Fruit fly (Drosophila melanogaster): Measurements from ENCODE around the gene CG3408.

Gene CG3408

DNA sequence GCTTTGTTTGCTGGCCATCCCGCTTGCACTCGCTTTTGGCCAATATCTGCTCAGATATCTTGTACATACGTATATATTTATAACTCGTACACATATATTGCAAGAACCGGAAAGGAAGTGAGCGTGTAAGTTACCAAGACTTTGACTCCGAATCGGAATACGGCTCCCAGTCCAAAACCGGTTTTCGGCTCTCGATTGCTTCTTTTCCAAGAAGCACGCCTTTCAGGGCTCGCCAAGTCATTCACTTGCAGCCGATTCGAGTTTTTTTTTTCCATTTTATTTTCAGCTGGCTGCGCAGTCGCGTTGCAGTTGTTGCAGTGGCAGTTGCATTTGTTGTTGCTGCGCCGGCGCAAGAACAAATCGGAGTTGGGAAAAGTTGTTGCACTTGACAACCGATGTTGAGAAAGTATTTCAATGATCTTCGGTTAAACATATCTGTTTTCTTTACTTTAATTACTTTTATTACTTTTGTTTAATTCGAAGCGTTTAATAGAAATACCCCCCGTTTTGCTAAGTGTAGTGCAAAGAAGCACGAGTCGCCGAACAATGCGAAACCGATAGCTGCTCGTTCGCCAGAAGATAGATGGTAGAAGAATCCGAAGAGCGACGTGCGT lies 40.4 kb upstream of the CG3408 start:
- TF ChIP-seq cic (GFP tag; optimal IDR thresholded peaks at IDR 0.05) (no peak), kay (GFP tag; ENCODE audit: borderline replicate concordance) (no peak), Mnt (GFP tag; optimal IDR thresholded peaks at IDR 0.05) (no peak), Crg-1 (GFP tag; optimal IDR thresholded peaks at IDR 0.05) (no peak), toe (GFP tag; optimal IDR thresholded peaks at IDR 0.05) (no peak), CG1620 (GFP tag; optimal IDR thresholded peaks at IDR 0.05) (no peak), cnc (optimal IDR thresholded peaks at IDR 0.05) (no peak), CG11617 (GFP tag; optimal IDR thresholded peaks at IDR 0.05) (no peak), Hr96 (GFP tag; optimal IDR thresholded peaks at IDR 0.05) (no peak), Clk (GFP tag; optimal IDR thresholded peaks at IDR 0.05) (no peak), CG12768 (GFP tag; optimal IDR thresholded peaks at IDR 0.05) (no peak)

DNA sequence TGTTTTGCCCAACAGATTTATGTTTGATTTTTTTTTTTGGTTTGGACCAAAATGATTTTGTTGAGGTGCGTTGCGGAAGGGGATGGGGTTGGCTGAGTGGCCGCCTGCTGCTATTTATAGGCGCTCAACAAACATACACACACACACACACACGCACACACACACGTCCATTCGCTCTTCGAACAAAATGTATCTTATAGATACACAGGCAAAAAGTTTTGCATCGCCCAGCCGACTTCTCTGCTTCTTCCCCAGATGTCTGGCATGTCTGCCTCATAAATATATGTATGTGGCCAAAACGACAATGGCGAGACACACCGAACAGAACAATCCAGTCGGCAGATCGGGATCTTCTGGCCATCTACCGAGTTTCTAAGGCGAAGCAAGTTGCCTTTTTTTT lies 39.4 kb upstream of the CG3408 start:
- TF ChIP-seq tj (GFP tag; optimal IDR thresholded peaks at IDR 0.05), result no peak
- no peak for TF ChIP-seq Crg-1 (GFP tag; optimal IDR thresholded peaks at IDR 0.05)
- no peak for TF ChIP-seq toe (GFP tag; optimal IDR thresholded peaks at IDR 0.05)
- no peak for TF ChIP-seq CG1620 (GFP tag; optimal IDR thresholded peaks at IDR 0.05)
- TF ChIP-seq CG12768 (GFP tag; optimal IDR thresholded peaks at IDR 0.05), result no peak
- no peak for TF ChIP-seq CG5204 (GFP tag; optimal IDR thresholded peaks at IDR 0.05)
- TF ChIP-seq CG14711 (tag; optimal IDR thresholded peaks at IDR 0.05), result no peak
- TF ChIP-seq CG7101 (tag; optimal IDR thresholded peaks at IDR 0.05), result no peak
- TF ChIP-seq CG11617 (GFP tag; optimal IDR thresholded peaks at IDR 0.05), result no peak
- TF ChIP-seq CG7045 (GFP tag; optimal IDR thresholded peaks at IDR 0.05), result no peak
- no peak for TF ChIP-seq Clk (GFP tag; optimal IDR thresholded peaks at IDR 0.05)
- no peak for TF ChIP-seq CG33017 (tag; optimal IDR thresholded peaks at IDR 0.05)
- TF ChIP-seq kay (GFP tag; ENCODE audit: borderline replicate concordance), result no peak
- TF ChIP-seq Mnt (GFP tag; optimal IDR thresholded peaks at IDR 0.05), result no peak
- no peak for TF ChIP-seq Hr96 (GFP tag; optimal IDR thresholded peaks at IDR 0.05)
- no peak for TF ChIP-seq ovo (GFP tag; optimal IDR thresholded peaks at IDR 0.05)
- TF ChIP-seq pad (GFP tag; optimal IDR thresholded peaks at IDR 0.05), result no peak
- no peak for TF ChIP-seq cnc (optimal IDR thresholded peaks at IDR 0.05)
- no peak for TF ChIP-seq cic (GFP tag; optimal IDR thresholded peaks at IDR 0.05)
- TF ChIP-seq bab1 (GFP tag; optimal IDR thresholded peaks at IDR 0.05), result no peak

DNA sequence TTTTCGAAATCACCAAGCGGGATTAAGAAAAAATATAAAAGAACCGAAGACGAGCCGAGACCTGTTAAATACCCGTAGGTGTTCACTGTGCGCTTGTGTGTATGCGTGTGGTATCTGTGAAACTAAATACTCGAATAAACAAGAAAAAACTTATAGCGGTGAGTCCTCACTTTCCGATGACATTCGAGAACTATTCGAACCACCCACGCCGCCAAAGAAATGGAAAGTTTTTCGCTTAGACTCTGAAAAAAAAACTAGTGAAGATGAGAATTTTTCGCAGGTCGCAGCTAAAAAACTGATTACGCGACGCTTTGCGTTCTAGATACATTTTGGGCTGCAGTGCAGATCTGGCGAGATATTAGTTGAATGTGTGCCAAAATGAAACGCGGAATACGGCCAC lies 38.5 kb upstream of the CG3408 start:
- peak; percentile 78 for TF ChIP-seq tj (GFP tag; optimal IDR thresholded peaks at IDR 0.05)
- TF ChIP-seq kay (GFP tag; ENCODE audit: borderline replicate concordance), result no peak

DNA sequence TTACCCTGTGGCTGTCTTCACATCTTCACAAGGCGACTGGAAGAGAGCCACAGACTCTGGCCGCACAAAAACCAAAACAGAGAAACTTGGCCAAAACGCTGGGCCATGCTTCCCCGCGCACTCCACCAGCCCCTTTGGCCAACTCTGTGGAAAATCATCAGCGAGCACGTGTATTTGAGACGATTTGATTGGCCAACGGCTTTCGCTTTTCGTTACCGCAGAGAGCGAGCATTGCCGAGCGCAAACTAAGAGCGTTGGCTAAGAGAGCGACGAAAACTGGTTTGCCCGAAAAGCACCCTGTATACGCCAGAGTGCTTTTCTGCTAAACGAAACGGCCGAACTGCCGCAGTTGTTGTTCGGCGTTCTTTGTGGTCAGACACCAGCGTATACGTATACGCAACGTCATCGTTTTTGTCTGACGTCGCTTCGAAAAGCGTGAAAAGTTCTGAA lies 37.5 kb upstream of the CG3408 start, which contains the start of gene CG42673:
CG42673 (plus strand) TSS at position 346 of the 450 bp plus-strand sequence.
- TF ChIP-seq Clk (GFP tag; optimal IDR thresholded peaks at IDR 0.05), result peak; percentile 10
- peak; percentile 93 for TF ChIP-seq Mnt (GFP tag; optimal IDR thresholded peaks at IDR 0.05)
- no peak for TF ChIP-seq CG12768 (GFP tag; optimal IDR thresholded peaks at IDR 0.05)
- TF ChIP-seq tj (GFP tag; optimal IDR thresholded peaks at IDR 0.05), result peak; percentile 63
- no peak for TF ChIP-seq bab1 (GFP tag; optimal IDR thresholded peaks at IDR 0.05)

DNA sequence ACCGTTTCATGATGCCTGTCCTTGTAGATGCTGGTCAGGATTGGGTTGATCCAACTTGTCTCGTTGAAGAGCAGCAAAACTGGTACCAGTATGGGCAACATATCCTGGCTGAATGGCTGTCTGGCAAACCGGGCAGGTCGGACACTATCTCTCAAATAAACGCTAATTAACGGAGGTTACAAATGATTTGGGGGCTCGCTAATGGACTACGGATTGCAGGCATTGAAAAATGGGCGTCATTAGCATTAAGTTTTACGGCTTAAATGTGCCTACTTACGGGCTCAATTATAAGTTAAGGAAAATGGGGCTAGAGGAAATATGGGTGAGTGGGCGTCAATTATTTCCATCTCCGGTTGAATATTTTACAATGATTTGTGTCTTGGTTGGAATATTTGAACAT lies 34.5 kb upstream of the CG3408 start, which contains the start of gene Ir67a:
Ir67a (minus strand) TSS at position 101 of the 400 bp plus-strand sequence.
- TF ChIP-seq CG11617 (GFP tag; optimal IDR thresholded peaks at IDR 0.05) (no peak), Clk (GFP tag; optimal IDR thresholded peaks at IDR 0.05) (no peak)

DNA sequence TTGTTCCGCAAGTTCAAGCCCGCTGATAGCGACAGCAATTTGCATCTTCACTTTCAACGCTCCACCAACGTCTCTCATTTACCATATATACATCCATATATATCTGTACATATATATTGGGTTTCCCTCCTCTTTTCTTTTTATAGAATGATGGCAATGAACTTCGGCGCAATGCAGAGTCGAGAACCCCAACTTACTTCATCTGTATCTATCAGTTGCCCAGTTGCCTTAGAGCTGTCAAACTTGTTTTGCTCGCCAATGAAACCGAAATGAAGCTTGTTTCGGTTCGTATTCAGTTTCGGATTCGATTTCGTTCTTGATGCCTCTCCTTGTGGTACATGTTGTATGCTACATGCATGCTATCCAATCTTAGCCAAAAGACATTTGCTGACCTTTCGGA lies 19.5 kb upstream of the CG3408 start, which contains the start of gene Or67a:
Or67a (plus strand) TSS at position 233 of the 400 bp plus-strand sequence.
- TF ChIP-seq CG14711 (tag; optimal IDR thresholded peaks at IDR 0.05) (no peak), Hr96 (GFP tag; optimal IDR thresholded peaks at IDR 0.05) (no peak), Crg-1 (GFP tag; optimal IDR thresholded peaks at IDR 0.05) (no peak), cnc (optimal IDR thresholded peaks at IDR 0.05) (no peak), CG5204 (GFP tag; optimal IDR thresholded peaks at IDR 0.05) (no peak), tj (GFP tag; optimal IDR thresholded peaks at IDR 0.05) (no peak), Clk (GFP tag; optimal IDR thresholded peaks at IDR 0.05) (no peak), pad (GFP tag; optimal IDR thresholded peaks at IDR 0.05) (no peak), toe (GFP tag; optimal IDR thresholded peaks at IDR 0.05) (no peak), CG11617 (GFP tag; optimal IDR thresholded peaks at IDR 0.05) (no peak), CG33017 (tag; optimal IDR thresholded peaks at IDR 0.05) (no peak), CG1620 (GFP tag; optimal IDR thresholded peaks at IDR 0.05) (no peak), CG12768 (GFP tag; optimal IDR thresholded peaks at IDR 0.05) (no peak), kay (GFP tag; ENCODE audit: borderline replicate concordance) (no peak), ovo (GFP tag; optimal IDR thresholded peaks at IDR 0.05) (no peak), Mnt (GFP tag; optimal IDR thresholded peaks at IDR 0.05) (no peak), bab1 (GFP tag; optimal IDR thresholded peaks at IDR 0.05) (no peak), CG7101 (tag; optimal IDR thresholded peaks at IDR 0.05) (no peak), CG7045 (GFP tag; optimal IDR thresholded peaks at IDR 0.05) (no peak)

DNA sequence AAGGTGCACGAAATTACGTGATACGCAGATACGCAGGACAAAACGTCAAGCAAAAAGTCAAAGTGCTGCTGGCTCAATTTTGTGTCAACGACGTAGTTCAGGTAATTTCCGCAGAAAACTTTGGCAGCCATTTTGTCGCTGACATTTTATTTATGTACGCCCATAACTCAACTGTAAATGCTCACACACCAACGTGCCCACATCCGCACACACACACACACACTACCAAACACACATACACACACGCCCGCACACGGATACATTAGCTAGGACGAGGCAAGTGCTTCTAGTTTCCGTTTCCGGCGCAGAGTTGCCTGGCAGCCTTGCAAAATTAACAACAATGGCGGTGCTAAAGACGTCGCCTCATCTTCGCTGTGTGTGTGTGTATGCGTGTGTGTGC lies 16.1 kb upstream of the CG3408 start, which contains the start of gene CG33700:
CG33700 (minus strand) TSS at position 101 of the 400 bp plus-strand sequence.
- TF ChIP-seq CG7101 (tag; optimal IDR thresholded peaks at IDR 0.05) (no peak), CG12768 (GFP tag; optimal IDR thresholded peaks at IDR 0.05) (no peak), CG11617 (GFP tag; optimal IDR thresholded peaks at IDR 0.05) (no peak), Hr96 (GFP tag; optimal IDR thresholded peaks at IDR 0.05) (no peak), Clk (GFP tag; optimal IDR thresholded peaks at IDR 0.05) (no peak), CG5204 (GFP tag; optimal IDR thresholded peaks at IDR 0.05) (no peak), CG1620 (GFP tag; optimal IDR thresholded peaks at IDR 0.05) (no peak), ovo (GFP tag; optimal IDR thresholded peaks at IDR 0.05) (no peak), Crg-1 (GFP tag; optimal IDR thresholded peaks at IDR 0.05) (no peak), CG33017 (tag; optimal IDR thresholded peaks at IDR 0.05) (no peak), CG7045 (GFP tag; optimal IDR thresholded peaks at IDR 0.05) (no peak), kay (GFP tag; ENCODE audit: borderline replicate concordance) (no peak), CG14711 (tag; optimal IDR thresholded peaks at IDR 0.05) (no peak)
